Fruit fly (Drosophila melanogaster): ENCODE data around the gene drl.

DNA sequence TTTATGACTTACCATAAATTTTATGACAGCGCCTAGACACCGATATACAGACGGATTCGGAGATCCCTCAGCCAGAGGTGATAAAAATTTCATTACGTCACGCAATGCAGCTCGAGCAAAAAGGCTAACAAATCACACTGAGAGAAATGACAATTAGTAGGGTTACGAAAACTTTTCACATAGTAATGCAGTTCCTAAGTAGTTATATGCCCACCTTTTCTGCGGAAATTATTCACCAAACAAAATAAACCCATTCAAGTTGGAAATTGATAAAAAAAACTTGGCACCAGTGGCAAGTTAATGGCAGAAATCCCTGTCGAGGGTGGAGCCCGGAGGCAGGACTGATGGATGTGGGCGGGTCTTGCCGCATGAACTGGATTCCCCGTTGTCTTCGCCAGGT lies 10.1 kb downstream of the drl start:
- TF ChIP-seq CTCF (optimal IDR thresholded peaks at IDR 0.05) (no peak), CG8478 (optimal IDR thresholded peaks at IDR 0.05) (no peak)

Measured in S2 (cell line).